Fruit fly (Drosophila melanogaster) whole organism, prepupa: ENCODE data around the gene CG34297.

Source experiments
- CG10631 ChIP-seq: fragments of 200-800 bp; sonication (Bioruptor generic); optimal IDR thresholded peaks from 2 replicates; lab custom pipeline; 2016; ENCODE audit warnings: missing biosample characterization, missing genetic modification characterization
- CG10669 ChIP-seq: fragments of 200-800 bp; sonication (Bioruptor generic); optimal IDR thresholded peaks from 3 replicates; lab custom pipeline; 2018; ENCODE audit warnings: missing biosample characterization, mild to moderate bottlenecking, missing genetic modification characterization, moderate library complexity
- CG11762 ChIP-seq: fragments of 200-800 bp; sonication (Bioruptor generic); optimal IDR thresholded peaks from 3 replicates; lab custom pipeline; 2016; ENCODE audit warnings: missing biosample characterization, missing genetic modification characterization; ENCODE audit not compliant: insufficient read depth
- CG15336 ChIP-seq: fragments of 200-800 bp; sonication (Bioruptor generic); IDR thresholded peaks from 2 replicates; pipeline ENCODE4 v1.3.6; 2022; ENCODE audit warnings: missing biosample characterization, missing genetic modification characterization
- CG1621 ChIP-seq: fragments of 200-800 bp; sonication (Bioruptor generic); optimal IDR thresholded peaks from 3 replicates; lab custom pipeline; 2018; ENCODE audit warnings: missing biosample characterization, mild to moderate bottlenecking, missing genetic modification characterization
- CG3032 ChIP-seq: fragments of 200-800 bp; optimal IDR thresholded peaks from 2 replicates; lab custom pipeline; 2019; ENCODE audit warnings: missing biosample characterization, mild to moderate bottlenecking, missing genetic modification characterization, moderate library complexity
- CG31627 ChIP-seq: fragments of 200-800 bp; sonication (Bioruptor generic); optimal IDR thresholded peaks from 3 replicates; lab custom pipeline; 2016; ENCODE audit warnings: missing biosample characterization, missing genetic modification characterization
- CG32006 ChIP-seq: fragments of 200-800 bp; sonication (Bioruptor generic); optimal IDR thresholded peaks from 3 replicates; lab custom pipeline; 2017; ENCODE audit warnings: missing biosample characterization, mild to moderate bottlenecking, missing genetic modification characterization
- CG34406 ChIP-seq: fragments of 200-800 bp; sonication (Bioruptor generic); optimal IDR thresholded peaks from 3 replicates; lab custom pipeline; 2016; ENCODE audit warnings: missing biosample characterization, missing genetic modification characterization
- CG3919 ChIP-seq: fragments of 200-800 bp; sonication (Bioruptor generic); optimal IDR thresholded peaks from 3 replicates; lab custom pipeline; 2016; ENCODE audit warnings: missing biosample characterization, missing genetic modification characterization
- CG6163 ChIP-seq: fragments of 200-800 bp; sonication (Bioruptor generic); IDR thresholded peaks from 3 replicates; pipeline ENCODE4 v1.3.6; 2022; ENCODE audit warnings: missing biosample characterization, missing genetic modification characterization
- CG6792 ChIP-seq: fragments of 200-800 bp; sonication (Bioruptor generic); optimal IDR thresholded peaks from 3 replicates; lab custom pipeline; 2016; ENCODE audit warnings: missing biosample characterization, missing genetic modification characterization
- CG8119 ChIP-seq: fragments of 200-800 bp; sonication (Bioruptor generic); IDR thresholded peaks from 3 replicates; pipeline ENCODE4 v1.3.6; 2022; ENCODE audit warnings: missing biosample characterization, missing genetic modification characterization
- CG8319 ChIP-seq: fragments of 200-800 bp; sonication (Bioruptor generic); optimal IDR thresholded peaks from 3 replicates; lab custom pipeline; 2016; ENCODE audit warnings: missing biosample characterization, missing genetic modification characterization
- CG8632 ChIP-seq: fragments of 200-800 bp; sonication (Bioruptor generic); optimal IDR thresholded peaks from 3 replicates; lab custom pipeline; 2016; ENCODE audit warnings: missing biosample characterization, missing genetic modification characterization
- Eip75B ChIP-seq: fragments of 200-800 bp; sonication (Bioruptor generic); optimal IDR thresholded peaks from 3 replicates; lab custom pipeline; 2016; ENCODE audit warnings: missing biosample characterization, missing genetic modification characterization
- Eip78C ChIP-seq: fragments of 200-800 bp; sonication (Bioruptor generic); peaks from one replicate; lab custom pipeline; 2016; ENCODE audit warnings: missing biosample characterization, missing genetic modification characterization
- Eip93F ChIP-seq: fragments of 200-800 bp; sonication (Bioruptor generic); optimal IDR thresholded peaks from 2 replicates; lab custom pipeline; 2016; ENCODE audit warnings: missing biosample characterization, mild to moderate bottlenecking, missing genetic modification characterization
- Ets21C ChIP-seq: fragments of 200-800 bp; sonication (Bioruptor generic); optimal IDR thresholded peaks from 3 replicates; lab custom pipeline; 2016; ENCODE audit warnings: missing biosample characterization, missing genetic modification characterization
- Hr39 ChIP-seq: fragments of 200-800 bp; sonication (Bioruptor generic); optimal IDR thresholded peaks from 2 replicates; lab custom pipeline; 2016; ENCODE audit warnings: missing biosample characterization, missing genetic modification characterization
- Hr4 ChIP-seq: fragments of 200-800 bp; sonication (Bioruptor generic); optimal IDR thresholded peaks from 3 replicates; lab custom pipeline; 2016; ENCODE audit warnings: missing biosample characterization, missing genetic modification characterization
- Lpt ChIP-seq: fragments of 200-800 bp; sonication (Bioruptor generic); optimal IDR thresholded peaks from 3 replicates; lab custom pipeline; 2016; ENCODE audit warnings: missing biosample characterization, missing genetic modification characterization
- Met ChIP-seq: fragments of 200-800 bp; sonication (Bioruptor generic); optimal IDR thresholded peaks from 3 replicates; lab custom pipeline; 2016; ENCODE audit warnings: missing biosample characterization, missing genetic modification characterization
- OdsH ChIP-seq: fragments of 200-800 bp; sonication (Bioruptor generic); optimal IDR thresholded peaks from 3 replicates; lab custom pipeline; 2016; ENCODE audit warnings: missing biosample characterization, missing genetic modification characterization
- Smox ChIP-seq: fragments of 200-800 bp; sonication (Bioruptor generic); optimal IDR thresholded peaks from 3 replicates; lab custom pipeline; 2016; ENCODE audit warnings: missing biosample characterization, missing genetic modification characterization
- achi ChIP-seq: fragments of 200-800 bp; sonication (Bioruptor generic); optimal IDR thresholded peaks from 3 replicates; lab custom pipeline; 2016; ENCODE audit warnings: missing biosample characterization, missing genetic modification characterization
- acj6 ChIP-seq: fragments of 200-800 bp; sonication (Bioruptor generic); optimal IDR thresholded peaks from 3 replicates; lab custom pipeline; 2016; ENCODE audit warnings: missing biosample characterization, missing genetic modification characterization
- dac ChIP-seq: fragments of 200-800 bp; sonication (Bioruptor generic); optimal IDR thresholded peaks from 2 replicates; lab custom pipeline; 2017; ENCODE audit warnings: missing biosample characterization, mild to moderate bottlenecking, missing genetic modification characterization
- eg ChIP-seq: fragments of 200-800 bp; sonication (Bioruptor generic); IDR thresholded peaks from 3 replicates; pipeline ENCODE4 v1.3.6; 2022; ENCODE audit warnings: missing biosample characterization, missing genetic modification characterization
- esn ChIP-seq: fragments of 200-800 bp; sonication (Bioruptor generic); optimal IDR thresholded peaks from 2 replicates; lab custom pipeline; 2016; ENCODE audit warnings: missing biosample characterization, mild to moderate bottlenecking, missing genetic modification characterization, moderate library complexity
- fd59A ChIP-seq: fragments of 200-800 bp; sonication (Bioruptor generic); optimal IDR thresholded peaks from 2 replicates; lab custom pipeline; 2017; ENCODE audit warnings: missing biosample characterization, mild to moderate bottlenecking, missing genetic modification characterization, missing genetic modification reagents
- fkh ChIP-seq: fragments of 200-800 bp; sonication (Bioruptor generic); optimal IDR thresholded peaks from 3 replicates; lab custom pipeline; 2017; ENCODE audit warnings: missing biosample characterization, mild to moderate bottlenecking, missing genetic modification characterization, moderate library complexity
- lz ChIP-seq: fragments of 200-800 bp; sonication (Bioruptor generic); optimal IDR thresholded peaks from 3 replicates; lab custom pipeline; 2016; ENCODE audit warnings: missing biosample characterization, missing genetic modification characterization
- pdm3 ChIP-seq: fragments of 200-800 bp; sonication (Bioruptor generic); optimal IDR thresholded peaks from 3 replicates; lab custom pipeline; 2016; ENCODE audit warnings: missing biosample characterization, missing genetic modification characterization
- salr ChIP-seq, 2 experiments: fragments of 200-800 bp; sonication (Bioruptor generic); optimal IDR thresholded peaks; 3 replicates each; lab custom pipeline; 2016 to 2018; ENCODE audit warnings: missing biosample characterization in 2 of 2, missing genetic modification characterization in 2 of 2, mild to moderate bottlenecking in 1 of 2
- ss ChIP-seq, 2 experiments: fragments of 200-800 bp; sonication (Bioruptor generic); optimal IDR thresholded peaks; 2 replicates in 1 of 2; 3 replicates in 1 of 2; lab custom pipeline; 2017 to 2018; ENCODE audit warnings: mild to moderate bottlenecking in 2 of 2, missing biosample characterization in 2 of 2, missing genetic modification characterization in 2 of 2, moderate library complexity in 1 of 2
- svp ChIP-seq: fragments of 200-800 bp; sonication (Bioruptor generic); peaks from one replicate; lab custom pipeline; 2016; ENCODE audit warnings: missing biosample characterization, missing genetic modification characterization
- topi ChIP-seq: fragments of 200-800 bp; sonication (Bioruptor generic); optimal IDR thresholded peaks from 3 replicates; lab custom pipeline; 2016; ENCODE audit warnings: missing biosample characterization, missing genetic modification characterization

CG34297 gene

dm6 chr3R:6759419-6759818 is 11.6 kb upstream of the CG34297 start, which contains the start of gene bcd (continued):
- peak; percentile 43 for TF ChIP-seq fkh (GFP tag; lab: Kevin White, UChicago)
- TF ChIP-seq CG34406 (GFP tag; lab: Kevin White, UChicago) = no peak
- TF ChIP-seq CG10669 = peak; percentile 32
- peak; percentile 29 for TF ChIP-seq Eip75B (GFP tag; lab: Kevin White, UChicago)
- TF ChIP-seq Met (GFP tag; lab: Kevin White, UChicago) = peak; percentile 49
- peak; percentile 47 for TF ChIP-seq CG6792
- peak; percentile 67 for TF ChIP-seq esn (GFP tag; lab: Kevin White, UChicago)
- peak; percentile 60 for TF ChIP-seq CG10631 (GFP tag; lab: Kevin White, UChicago)
- no peak for TF ChIP-seq Lpt
- peak; percentile 4 for TF ChIP-seq CG8319 (GFP tag; lab: Kevin White, UChicago)
- TF ChIP-seq lz (GFP tag; lab: Kevin White, UChicago) = peak; percentile 75
- TF ChIP-seq CG15336 = no peak
- TF ChIP-seq acj6 = peak; percentile 59
- TF ChIP-seq Eip78C (GFP tag; lab: Kevin White, UChicago) = peak; percentile 77
- peak; percentile 48 for TF ChIP-seq Smox
- TF ChIP-seq dac (GFP tag; lab: Kevin White, UChicago) = peak; percentile 66
- TF ChIP-seq achi (GFP tag; lab: Kevin White, UChicago) = peak; percentile 46
- TF ChIP-seq Hr39 (GFP tag; lab: Kevin White, UChicago) = peak; percentile 81
- peak in 1 of 2 experiments; percentile 52 for TF ChIP-seq salr (GFP tag; optimal IDR thresholded peaks at IDR 0.05; lab: Kevin White, UChicago)
- TF ChIP-seq CG3032 = peak; percentile 57
- no peak for TF ChIP-seq fd59A (GFP tag; lab: Kevin White, UChicago)
- TF ChIP-seq pdm3 = peak; percentile 70
- TF ChIP-seq Ets21C (GFP tag; lab: Kevin White, UChicago) = peak; percentile 56

dm6 chr3R:6755454-6755853 is 7.6 kb upstream of the CG34297 start:
- no peak for TF ChIP-seq CG32006 (GFP tag; lab: Kevin White, UChicago)
- TF ChIP-seq Hr4 (GFP tag; lab: Kevin White, UChicago) = no peak
- no peak for TF ChIP-seq topi (GFP tag; lab: Kevin White, UChicago)
- TF ChIP-seq CG31627 (GFP tag; lab: Kevin White, UChicago) = no peak
- no peak for TF ChIP-seq Ets21C (GFP tag; lab: Kevin White, UChicago)
- TF ChIP-seq Hr39 (GFP tag; lab: Kevin White, UChicago) = no peak
- no peak for TF ChIP-seq eg (GFP tag; lab: Robert Waterston, UW)
- no peak for TF ChIP-seq CG8319 (GFP tag; lab: Kevin White, UChicago)
- TF ChIP-seq CG8119 (GFP tag; lab: Robert Waterston, UW) = no peak
- TF ChIP-seq CG3919 (GFP tag; lab: Kevin White, UChicago) = no peak
- no peak for TF ChIP-seq CG6792
- TF ChIP-seq CG11762 (GFP tag; lab: Kevin White, UChicago) = no peak
- no peak for TF ChIP-seq ss (GFP tag; optimal IDR thresholded peaks at IDR 0.05; lab: Kevin White, UChicago)
- TF ChIP-seq svp = no peak
- TF ChIP-seq Eip93F (GFP tag; lab: Kevin White, UChicago) = no peak
- TF ChIP-seq CG6163 (GFP tag; lab: Robert Waterston, UW) = no peak
- no peak for TF ChIP-seq CG8632 (GFP tag; lab: Kevin White, UChicago)
- no peak for TF ChIP-seq OdsH (GFP tag; lab: Kevin White, UChicago)
- TF ChIP-seq CG1621 (tag; lab: Kevin White, UChicago) = no peak
- no peak for TF ChIP-seq fkh (GFP tag; lab: Kevin White, UChicago)
